Fruit fly (Drosophila melanogaster): ENCODE results near the gene tna.

Gene tna

DNA sequence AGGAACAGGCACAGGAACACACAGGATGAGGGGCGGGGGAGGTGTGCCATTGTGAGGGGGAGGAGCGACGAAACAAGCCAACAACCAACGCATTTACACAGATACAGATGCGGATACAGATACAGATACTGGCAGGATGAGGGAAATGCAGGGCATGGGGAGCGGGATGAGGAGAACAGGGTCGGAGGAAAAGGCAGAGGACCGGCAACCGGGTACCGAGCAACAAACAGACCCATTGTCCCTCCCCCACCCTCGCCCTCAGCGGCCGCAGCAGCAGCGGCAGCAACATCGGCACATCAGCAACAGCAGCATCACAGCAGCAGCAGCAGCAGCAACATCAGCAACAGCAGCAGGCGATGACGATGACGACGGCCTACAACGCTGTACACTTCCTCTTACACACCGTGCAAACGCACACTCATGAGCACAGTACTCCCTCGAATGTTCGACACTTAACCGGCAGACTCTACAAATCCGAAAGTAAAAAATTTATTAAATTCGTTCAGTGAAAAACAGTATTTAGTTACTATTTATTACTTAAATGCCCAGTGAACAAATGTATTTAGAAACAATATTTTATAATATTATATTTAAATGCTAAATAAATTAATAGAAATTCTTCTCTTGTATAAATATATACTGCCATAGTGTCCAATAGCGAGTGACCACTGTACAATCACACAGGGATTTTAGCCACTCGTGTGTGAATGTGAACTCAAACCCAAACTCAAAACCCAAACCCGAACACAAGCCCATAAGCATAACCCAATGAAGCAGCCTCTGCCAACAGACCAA is 20.3 kb downstream of the tna start (continued):
- TF ChIP-seq pho (GFP tag; optimal IDR thresholded peaks at IDR 0.05) (no peak), nmo (GFP tag; optimal IDR thresholded peaks at IDR 0.05) (peak; percentile 94), pb (GFP tag; optimal IDR thresholded peaks at IDR 0.05) (no peak), dimm (GFP tag; IDR thresholded peaks at IDR 0.05) (peak; percentile 51; the same call in 1 of the 2 replicates), CG1792 (GFP tag; optimal IDR thresholded peaks at IDR 0.05) (no peak), CG14667 (GFP tag; IDR thresholded peaks at IDR 0.05) (no peak; the same call in 1 of the 2 replicates), az2 (GFP tag; optimal IDR thresholded peaks at IDR 0.05) (peak; percentile 78), CG1647 (GFP tag; optimal IDR thresholded peaks at IDR 0.05) (no peak), CG13296 (GFP tag; optimal IDR thresholded peaks at IDR 0.05) (peak; percentile 87), insv (GFP tag; optimal IDR thresholded peaks at IDR 0.05) (peak in 1 of 2 experiments; percentile 14), bcd (GFP tag; optimal IDR thresholded peaks at IDR 0.05) (peak; percentile 87), jumu (GFP tag; optimal IDR thresholded peaks at IDR 0.05) (no peak), odd (GFP tag; optimal IDR thresholded peaks at IDR 0.05) (peak; percentile 82), slou (GFP tag; optimal IDR thresholded peaks at IDR 0.05) (peak; percentile 11), CG2129 (GFP tag; IDR thresholded peaks at IDR 0.05; ENCODE audit: partially characterized antibody) (no peak), ci (GFP tag; IDR thresholded peaks at IDR 0.05) (peak; percentile 81; the same call in 2 of the 3 replicates), Max (GFP tag; optimal IDR thresholded peaks at IDR 0.05) (peak; percentile 32), Xrp1 (GFP tag; IDR thresholded peaks at IDR 0.05) (peak; percentile 96), zf30C (GFP tag; optimal IDR thresholded peaks at IDR 0.05) (no peak), cg (GFP tag; optimal IDR thresholded peaks at IDR 0.05) (peak; percentile 71), CkIIα-i1 (GFP tag; IDR thresholded peaks at IDR 0.05) (no peak), CG4424 (GFP tag; optimal IDR thresholded peaks at IDR 0.05) (peak; percentile 54), repo (GFP tag; optimal IDR thresholded peaks at IDR 0.05) (no peak), CG18764 (GFP tag; optimal IDR thresholded peaks at IDR 0.05) (peak; percentile 73), p53 (GFP tag; optimal IDR thresholded peaks at IDR 0.05) (no peak), CG1233 (GFP tag; optimal IDR thresholded peaks at IDR 0.05) (peak; percentile 85), Ets65A (GFP tag) (no peak), CG30431 (GFP tag; optimal IDR thresholded peaks at IDR 0.05) (peak; percentile 83), CG43689 (GFP tag; IDR thresholded peaks at IDR 0.05) (peak; percentile 64; the same call in 1 of the 2 replicates), Dfd (GFP tag; optimal IDR thresholded peaks at IDR 0.05) (no peak), CG17829 (tag; optimal IDR thresholded peaks at IDR 0.05) (peak; percentile 95), ssp (GFP tag; IDR thresholded peaks at IDR 0.05) (peak; percentile 85), CG2889 (GFP tag; IDR thresholded peaks at IDR 0.05) (peak; percentile 57; the same call in 1 of the 3 replicates), ro (GFP tag; IDR thresholded peaks at IDR 0.05) (peak; percentile 88), tio (GFP tag; optimal IDR thresholded peaks at IDR 0.05) (peak; percentile 84), so (GFP tag; IDR thresholded peaks at IDR 0.05) (peak; percentile 89; the same call in 2 of the 3 replicates), CG33213 (GFP tag; optimal IDR thresholded peaks at IDR 0.05) (no peak), CG7271 (tag; optimal IDR thresholded peaks at IDR 0.05) (peak; percentile 63), CrebB (tag; optimal IDR thresholded peaks at IDR 0.05) (peak; percentile 71), sima (GFP tag; optimal IDR thresholded peaks at IDR 0.05) (no peak), tll (GFP tag; optimal IDR thresholded peaks at IDR 0.05) (no peak), chn (GFP tag; optimal IDR thresholded peaks at IDR 0.05) (no peak), scrt (GFP tag; optimal IDR thresholded peaks at IDR 0.05) (peak; percentile 79), br (optimal IDR thresholded peaks at IDR 0.05) (no peak), CG13624 (GFP tag; optimal IDR thresholded peaks at IDR 0.05) (no peak), CG17385 (GFP tag; optimal IDR thresholded peaks at IDR 0.05) (peak; percentile 81), crc (GFP tag; optimal IDR thresholded peaks at IDR 0.05) (no peak), CG12659 (GFP tag; optimal IDR thresholded peaks at IDR 0.05) (peak; percentile 88), hkb (optimal IDR thresholded peaks at IDR 0.05) (no peak), hkb (GFP tag; IDR thresholded peaks at IDR 0.05) (peak; percentile 90), lab (GFP tag; optimal IDR thresholded peaks at IDR 0.05) (peak; percentile 92)

Measured in whole organism, embryonic.